Fruit fly (Drosophila melanogaster) whole organism, adult: ENCODE results near the gene CG11828.
A peak's percentile ranks its signal among the peaks of the same experiment; 100 is the strongest.

Experiments
- CG11617 ChIP-seq: fragments of 200-800 bp; sonication (Bioruptor generic); optimal IDR thresholded peaks from 2 replicates; lab custom pipeline; 2017; ENCODE audit warnings: mild to moderate bottlenecking, missing biosample characterization, missing genetic modification reagents, missing genetic modification characterization
- CG12768 ChIP-seq: fragments of 200-800 bp; sonication (Bioruptor generic); optimal IDR thresholded peaks from 2 replicates; lab custom pipeline; 2017; ENCODE audit warnings: missing biosample characterization, missing genetic modification characterization, mild to moderate bottlenecking, moderate library complexity, missing genetic modification reagents
- CG14711 ChIP-seq: fragments of 200-800 bp; sonication (Bioruptor generic); optimal IDR thresholded peaks from 2 replicates; lab custom pipeline; 2018; ENCODE audit warnings: missing biosample characterization, mild to moderate bottlenecking, missing genetic modification characterization, moderate library complexity
- CG1620 ChIP-seq: fragments of 200-800 bp; sonication (Bioruptor generic); optimal IDR thresholded peaks from 2 replicates; lab custom pipeline; 2016; ENCODE audit warnings: missing biosample characterization, missing genetic modification characterization
- CG33017 ChIP-seq: fragments of 200-800 bp; sonication (Bioruptor generic); optimal IDR thresholded peaks from 2 replicates; lab custom pipeline; 2018; ENCODE audit warnings: missing biosample characterization, mild to moderate bottlenecking, missing genetic modification characterization, moderate library complexity
- CG5204 ChIP-seq: fragments of 200-800 bp; sonication (Bioruptor generic); optimal IDR thresholded peaks from 2 replicates; lab custom pipeline; 2016; ENCODE audit warnings: missing biosample characterization, missing genetic modification characterization
- CG7045 ChIP-seq: fragments of 200-800 bp; sonication (Bioruptor generic); optimal IDR thresholded peaks from 2 replicates; lab custom pipeline; 2017; ENCODE audit warnings: missing biosample characterization, mild to moderate bottlenecking, missing genetic modification characterization
- CG7101 ChIP-seq: fragments of 200-800 bp; sonication (Bioruptor generic); optimal IDR thresholded peaks from 2 replicates; lab custom pipeline; 2018; ENCODE audit warnings: missing biosample characterization, mild to moderate bottlenecking, missing genetic modification characterization, moderate library complexity
- Clk ChIP-seq: fragments of 200-800 bp; sonication (Bioruptor generic); optimal IDR thresholded peaks from 2 replicates; lab custom pipeline; 2017; ENCODE audit warnings: missing biosample characterization, missing genetic modification characterization
- Crg-1 ChIP-seq: fragments of 200-800 bp; sonication (Bioruptor generic); optimal IDR thresholded peaks from 2 replicates; lab custom pipeline; 2016; ENCODE audit warnings: missing biosample characterization, missing genetic modification characterization
- Hr96 ChIP-seq: fragments of 200-800 bp; sonication (Bioruptor generic); optimal IDR thresholded peaks from 2 replicates; lab custom pipeline; 2016; ENCODE audit warnings: missing biosample characterization, missing genetic modification characterization
- Mnt ChIP-seq: fragments of 200-800 bp; sonication (Bioruptor generic); optimal IDR thresholded peaks from 2 replicates; lab custom pipeline; 2016; ENCODE audit warnings: missing biosample characterization, mild to moderate bottlenecking, missing genetic modification characterization
- bab1 ChIP-seq: fragments of 200-800 bp; sonication (Bioruptor generic); optimal IDR thresholded peaks from 3 replicates; lab custom pipeline; 2019; ENCODE audit warnings: missing biosample characterization, mild to moderate bottlenecking, missing genetic modification characterization, moderate library complexity
- cic ChIP-seq: fragments of 200-800 bp; sonication (Bioruptor generic); optimal IDR thresholded peaks from 2 replicates; lab custom pipeline; 2017; ENCODE audit warnings: missing biosample characterization, mild to moderate bottlenecking, missing genetic modification characterization, moderate library complexity
- cnc ChIP-seq, 2 experiments: fragments of >200 bp; optimal IDR thresholded peaks; 2 replicates each; lab custom pipeline; 2017
- kay ChIP-seq: fragments of 200-800 bp; sonication (Bioruptor generic); peaks from one replicate; lab custom pipeline; 2016; ENCODE audit warnings: missing biosample characterization, missing genetic modification characterization, borderline replicate concordance
- ovo ChIP-seq: fragments of 200-800 bp; sonication (Bioruptor generic); optimal IDR thresholded peaks from 2 replicates; lab custom pipeline; 2016; ENCODE audit warnings: missing biosample characterization, missing genetic modification characterization
- pad ChIP-seq: fragments of 200-800 bp; sonication (Bioruptor generic); optimal IDR thresholded peaks from 3 replicates; lab custom pipeline; 2017; ENCODE audit warnings: missing biosample characterization, missing genetic modification characterization, mild to moderate bottlenecking, moderate library complexity, missing genetic modification reagents
- tj ChIP-seq: fragments of 200-800 bp; sonication (Bioruptor generic); optimal IDR thresholded peaks from 3 replicates; lab custom pipeline; 2017; ENCODE audit warnings: missing biosample characterization, mild to moderate bottlenecking, missing genetic modification characterization, moderate library complexity
- toe ChIP-seq: fragments of 200-800 bp; sonication (Bioruptor generic); optimal IDR thresholded peaks from 2 replicates; lab custom pipeline; 2016; ENCODE audit warnings: missing biosample characterization, missing genetic modification characterization

The CG11828 gene

DNA sequence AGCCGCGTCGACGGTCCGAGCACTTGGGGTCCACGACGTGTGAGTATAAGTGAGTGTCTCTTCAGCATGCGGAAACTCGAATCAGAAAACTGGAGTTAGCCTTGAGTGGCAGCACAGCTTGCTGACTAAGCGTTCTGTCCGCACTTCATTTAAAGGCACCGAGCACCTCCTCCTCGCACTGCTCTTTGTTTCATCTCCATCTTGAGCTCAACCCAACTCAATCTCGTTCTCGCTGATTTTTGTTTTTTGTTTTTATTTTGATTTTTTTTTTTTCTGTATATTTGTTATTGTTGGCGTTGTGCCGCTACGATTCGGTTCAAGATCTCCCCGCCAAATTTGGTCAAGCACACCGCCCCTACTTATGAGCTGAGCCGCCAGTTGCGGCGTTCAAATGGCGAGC, 27.8 kb upstream of the CG11828 start:
- TF ChIP-seq bab1, result no peak
- peak; percentile 40 for TF ChIP-seq tj (GFP tag; lab: Kevin White, UChicago)

DNA sequence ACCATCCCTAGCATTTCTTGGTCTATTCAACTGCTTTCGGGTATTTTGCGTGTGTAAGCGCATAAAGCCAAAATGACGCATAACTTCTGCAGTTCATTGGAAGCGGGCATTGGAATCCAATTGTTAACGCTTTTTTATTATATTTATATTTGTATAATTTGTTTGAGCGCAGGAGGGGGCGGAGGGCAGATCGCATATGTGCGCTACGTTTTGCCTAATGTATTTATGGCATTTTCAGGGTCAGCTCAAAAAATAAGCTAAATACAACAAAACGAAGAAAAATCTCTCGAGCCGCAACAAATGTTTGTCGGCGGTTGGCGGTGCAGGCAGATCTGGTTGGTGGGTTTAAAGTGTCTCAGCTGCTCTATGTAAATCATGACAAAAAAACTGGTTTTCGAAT, 25.0 kb upstream of the CG11828 start:
- no peak for TF ChIP-seq CG11617 (GFP tag; lab: Kevin White, UChicago)

DNA sequence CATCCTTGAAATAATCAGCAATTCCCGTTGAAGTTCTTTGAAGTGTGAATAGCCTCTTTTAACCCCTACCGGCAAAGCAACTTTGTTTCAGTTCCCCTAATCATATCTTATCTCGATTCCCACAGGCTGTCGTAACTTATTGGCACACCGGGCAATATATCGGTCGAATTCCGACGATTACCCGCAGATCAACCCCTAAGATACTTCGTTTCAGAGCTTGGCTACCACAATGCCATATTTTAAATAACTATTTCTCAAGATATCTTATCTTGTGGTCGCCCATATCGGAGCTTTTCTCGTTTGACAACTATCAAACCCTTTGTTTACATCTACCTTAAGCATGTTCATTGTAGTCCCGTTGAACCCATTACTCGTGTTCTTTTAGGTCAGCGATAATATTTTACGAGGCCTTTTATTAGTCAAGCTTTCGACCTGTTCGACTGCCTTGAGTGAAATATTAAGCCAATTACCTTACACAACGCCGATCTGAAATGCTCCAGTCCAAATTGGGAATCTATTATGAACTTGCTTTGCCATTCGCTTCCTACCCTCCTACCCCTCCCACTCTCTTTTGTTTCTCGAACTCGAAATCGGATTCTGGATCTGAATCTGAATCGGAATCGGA, 23.8 kb upstream of the CG11828 start:
- TF ChIP-seq CG12768, result no peak
- no peak for TF ChIP-seq cic (GFP tag; lab: Kevin White, UChicago)
- TF ChIP-seq Hr96 (GFP tag; lab: Kevin White, UChicago), result no peak

DNA sequence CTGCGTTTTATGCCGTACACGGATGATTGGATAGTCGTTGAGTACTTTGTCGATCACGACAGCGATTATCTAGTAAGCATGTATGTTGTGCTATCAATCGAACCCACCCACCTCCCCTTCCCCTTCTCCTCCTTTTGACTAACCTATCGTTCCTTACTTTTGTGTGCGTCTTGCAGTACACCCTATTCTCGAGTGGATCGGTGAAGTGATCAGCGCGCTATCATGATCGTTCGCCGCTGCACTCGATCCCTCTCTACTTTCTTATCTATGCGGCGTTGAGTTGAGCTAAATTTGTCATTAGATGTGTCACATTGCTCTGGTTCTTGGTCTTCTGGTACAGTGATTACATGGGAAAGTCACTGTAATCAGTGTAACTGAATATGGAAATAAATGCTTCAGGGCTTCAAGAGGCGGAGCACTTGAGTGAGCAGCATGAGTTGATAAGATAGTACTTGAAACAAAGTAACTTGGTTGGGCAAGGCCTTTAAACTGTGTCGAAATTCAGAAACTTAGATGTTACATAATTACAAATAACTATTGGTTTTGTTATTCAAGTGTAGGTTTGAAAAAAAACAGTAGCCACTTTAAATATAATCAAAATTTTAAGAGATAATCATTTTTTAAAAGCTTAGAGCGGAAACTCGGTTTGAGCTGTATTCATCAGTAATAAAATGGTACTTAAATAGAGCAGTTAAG, 21.2 kb upstream of the CG11828 start:
- no peak for TF ChIP-seq Clk (GFP tag; lab: Kevin White, UChicago)
- TF ChIP-seq CG33017 (tag; lab: Kevin White, UChicago), result no peak
- TF ChIP-seq tj (GFP tag; lab: Kevin White, UChicago), result no peak
- no peak for TF ChIP-seq cic (GFP tag; lab: Kevin White, UChicago)
- no peak for TF ChIP-seq CG5204 (GFP tag; lab: Kevin White, UChicago)
- peak; percentile 44 for TF ChIP-seq kay (GFP tag; lab: Kevin White, UChicago)

DNA sequence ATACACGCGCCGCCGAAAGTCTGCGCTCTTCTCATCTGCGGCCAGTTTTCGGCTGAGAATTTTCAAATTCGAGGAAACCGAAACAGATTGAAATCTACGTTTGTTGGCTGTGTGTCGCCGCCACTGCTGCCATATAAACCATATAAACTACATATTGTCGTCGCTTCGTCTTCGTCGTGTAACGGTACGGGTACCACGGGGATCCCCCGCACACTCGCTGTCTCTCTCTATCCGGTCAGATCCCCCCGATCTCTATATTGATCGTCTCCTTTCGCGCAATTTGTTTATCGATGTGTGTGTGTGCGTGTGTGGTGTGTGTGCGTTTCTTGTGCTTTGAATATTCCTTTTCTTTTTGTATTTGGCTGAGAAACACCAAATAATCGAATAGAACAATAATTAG, 19.5 kb upstream of the CG11828 start:
- TF ChIP-seq ovo (no peak), toe (GFP tag; lab: Kevin White, UChicago) (no peak), cnc (optimal IDR thresholded peaks at IDR 0.05; lab: Kevin White, UChicago) (no peak), bab1 (no peak), CG7045 (GFP tag; lab: Kevin White, UChicago) (no peak), CG11617 (GFP tag; lab: Kevin White, UChicago) (no peak), CG12768 (no peak), cic (GFP tag; lab: Kevin White, UChicago) (no peak), pad (GFP tag; lab: Kevin White, UChicago) (no peak), Crg-1 (GFP tag; lab: Kevin White, UChicago) (no peak), kay (GFP tag; lab: Kevin White, UChicago) (no peak), CG7101 (no peak), Hr96 (GFP tag; lab: Kevin White, UChicago) (no peak), Mnt (GFP tag; lab: Kevin White, UChicago) (no peak), CG1620 (no peak)

DNA sequence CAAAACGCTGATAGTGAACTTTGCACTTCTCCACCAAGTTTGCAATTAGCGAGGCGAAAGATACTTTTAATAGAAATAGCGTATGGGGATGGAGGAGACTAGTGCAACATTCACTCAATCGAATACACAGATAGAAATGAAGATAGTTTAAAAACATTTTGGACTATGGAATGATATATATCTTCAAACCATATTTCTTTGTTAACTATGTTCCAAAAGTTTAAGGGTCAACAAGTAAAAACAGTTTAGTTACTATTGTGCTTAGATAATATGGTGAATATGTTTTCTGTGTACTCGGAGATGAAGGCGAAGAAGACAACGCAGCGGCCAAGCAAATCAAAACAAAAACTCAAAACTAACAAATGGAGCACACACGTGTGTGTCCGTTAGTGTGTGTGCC, 18.7 kb upstream of the CG11828 start:
- TF ChIP-seq CG7101 (no peak), CG33017 (tag; lab: Kevin White, UChicago) (no peak), CG11617 (GFP tag; lab: Kevin White, UChicago) (no peak), bab1 (no peak), CG5204 (GFP tag; lab: Kevin White, UChicago) (no peak), toe (GFP tag; lab: Kevin White, UChicago) (no peak), tj (GFP tag; lab: Kevin White, UChicago) (no peak), Crg-1 (GFP tag; lab: Kevin White, UChicago) (no peak)

DNA sequence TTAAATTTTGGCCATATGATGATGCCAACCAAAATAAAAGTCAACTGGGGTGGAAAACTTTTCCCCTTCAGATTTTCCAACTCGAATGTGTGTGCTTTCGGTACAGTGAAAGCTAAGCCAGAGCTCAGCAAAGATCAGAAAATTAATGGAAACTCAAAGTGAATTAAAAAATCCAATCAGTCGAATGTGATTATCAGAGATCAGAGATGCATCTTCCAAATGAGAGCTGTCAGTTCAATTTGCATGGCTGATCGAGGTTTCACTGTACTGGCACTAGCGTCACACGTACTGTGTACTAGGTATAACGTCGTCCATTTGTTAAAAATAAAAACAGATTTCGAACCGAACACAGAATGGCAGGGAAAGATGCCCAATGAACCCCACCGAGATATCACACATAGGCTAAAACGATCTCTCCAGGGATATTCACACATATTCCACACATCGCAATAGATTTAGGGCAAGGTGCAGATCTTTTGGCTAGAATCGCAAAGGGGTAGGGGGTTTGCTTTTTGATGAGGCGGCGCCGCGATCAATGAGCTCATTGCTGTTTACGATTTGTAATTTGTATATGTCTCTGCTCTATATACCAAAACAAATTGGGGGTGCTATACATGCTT, 17.9 kb upstream of the CG11828 start:
- no peak for TF ChIP-seq Mnt (GFP tag; lab: Kevin White, UChicago)
- TF ChIP-seq Hr96 (GFP tag; lab: Kevin White, UChicago), result peak; percentile 29

DNA sequence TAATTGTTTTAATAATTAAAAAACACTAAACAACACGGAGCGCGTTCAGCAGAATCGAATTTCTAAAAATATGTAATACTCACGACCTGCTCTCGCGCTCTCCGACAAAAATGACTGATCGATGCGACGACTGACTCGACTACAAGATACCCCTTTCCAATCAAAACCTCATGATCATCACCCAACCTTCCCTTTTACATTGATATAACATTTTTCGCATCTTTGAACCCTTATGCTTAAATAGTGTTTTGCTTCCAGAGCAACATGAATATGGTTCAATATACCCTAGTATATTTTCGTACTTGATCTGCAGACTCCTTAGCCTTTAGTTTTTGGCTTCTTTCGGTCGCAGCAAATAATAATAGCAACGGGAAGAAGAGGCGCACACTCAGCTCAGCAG, 11.1 kb upstream of the CG11828 start:
- TF ChIP-seq CG12768 (no peak), ovo (no peak), CG7101 (no peak), CG1620 (no peak), CG5204 (GFP tag; lab: Kevin White, UChicago) (no peak)

DNA sequence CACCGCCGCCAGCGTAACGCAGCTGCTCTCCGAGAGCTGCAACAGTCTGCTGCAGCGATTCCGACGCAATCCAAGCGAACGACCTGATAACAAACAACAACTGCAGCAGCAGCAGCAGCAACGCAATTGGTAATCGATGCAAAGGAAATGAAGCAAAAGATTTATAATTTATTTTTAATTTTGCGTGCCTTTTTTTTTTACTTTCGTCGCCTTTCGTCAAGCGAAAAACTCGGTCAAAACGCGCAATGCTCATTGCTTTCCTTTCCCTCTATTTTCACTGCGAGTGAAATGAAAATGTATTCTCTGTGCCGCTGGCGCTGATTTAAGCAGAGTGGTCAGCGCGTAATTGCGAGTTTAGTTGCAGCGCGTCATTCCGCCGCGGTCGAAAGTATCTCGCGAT, 9.8 kb upstream of the CG11828 start:
- TF ChIP-seq tj (GFP tag; lab: Kevin White, UChicago) (no peak), CG14711 (tag; lab: Kevin White, UChicago) (no peak), toe (GFP tag; lab: Kevin White, UChicago) (no peak), CG33017 (tag; lab: Kevin White, UChicago) (no peak), Hr96 (GFP tag; lab: Kevin White, UChicago) (no peak), Clk (GFP tag; lab: Kevin White, UChicago) (no peak), ovo (no peak), bab1 (no peak), CG5204 (GFP tag; lab: Kevin White, UChicago) (no peak), CG7101 (no peak), kay (GFP tag; lab: Kevin White, UChicago) (no peak), CG12768 (no peak), cnc (optimal IDR thresholded peaks at IDR 0.05; lab: Kevin White, UChicago) (no peak), Mnt (GFP tag; lab: Kevin White, UChicago) (no peak), pad (GFP tag; lab: Kevin White, UChicago) (no peak)
